Worm (Caenorhabditis elegans) whole organism, L2 larva: ENCODE data around the gene far-5.

Experiments
- R02D3.7 ChIP-seq: fragments of 150-350 bp; optimal IDR thresholded peaks from 2 replicates; lab custom pipeline; 2014; ENCODE audit warnings: missing biosample characterization, missing genetic modification characterization
- elt-1 ChIP-seq: fragments of 150-350 bp; optimal IDR thresholded peaks from 2 replicates; lab custom pipeline; 2014; ENCODE audit warnings: missing biosample characterization, missing genetic modification characterization
- lin-13 ChIP-seq: fragments of 150-350 bp; optimal IDR thresholded peaks from 2 replicates; lab custom pipeline; 2014; ENCODE audit warnings: missing biosample characterization, missing genetic modification reagents, missing genetic modification characterization
- lin-39 ChIP-seq: fragments of 150-350 bp; optimal IDR thresholded peaks from 2 replicates; lab custom pipeline; 2014; ENCODE audit warnings: missing biosample characterization, missing genetic modification reagents, missing genetic modification characterization
- unc-55 ChIP-seq: fragments of 150-350 bp; sonication (generic microtip); optimal IDR thresholded peaks from 3 replicates; lab custom pipeline; 2014; ENCODE audit warnings: missing biosample characterization, missing genetic modification reagents, missing genetic modification characterization

DNA sequence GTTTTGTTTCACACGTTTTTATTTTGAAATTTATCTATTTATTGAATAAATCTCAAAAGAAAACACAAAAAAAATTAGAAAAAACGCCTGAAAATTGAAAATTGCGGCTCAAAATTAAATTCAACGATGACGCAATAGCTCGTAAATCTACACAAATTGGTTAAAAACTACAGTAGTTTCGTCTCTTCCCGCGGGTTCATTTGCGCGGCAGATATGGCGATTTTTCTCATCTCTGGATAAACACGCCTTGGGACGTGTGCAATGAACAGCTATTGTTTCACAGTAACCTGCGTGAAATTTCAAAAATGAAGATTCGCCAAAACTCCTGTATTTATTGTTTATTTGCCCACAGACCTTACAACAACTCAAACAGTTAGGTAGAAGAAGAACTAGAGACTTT is 13.9 kb downstream of the far-5 start:
- no peak for TF ChIP-seq R02D3.7 (tag; lab: Kevin White, UChicago)
- no peak for TF ChIP-seq unc-55 (GFP tag; lab: Kevin White, UChicago)
- TF ChIP-seq lin-39, result no peak
- no peak for TF ChIP-seq lin-13
- no peak for TF ChIP-seq elt-1 (tag; lab: Kevin White, UChicago)
